Worm (Caenorhabditis elegans): ENCODE measurements around the gene osm-9.

osm-9 gene

DNA sequence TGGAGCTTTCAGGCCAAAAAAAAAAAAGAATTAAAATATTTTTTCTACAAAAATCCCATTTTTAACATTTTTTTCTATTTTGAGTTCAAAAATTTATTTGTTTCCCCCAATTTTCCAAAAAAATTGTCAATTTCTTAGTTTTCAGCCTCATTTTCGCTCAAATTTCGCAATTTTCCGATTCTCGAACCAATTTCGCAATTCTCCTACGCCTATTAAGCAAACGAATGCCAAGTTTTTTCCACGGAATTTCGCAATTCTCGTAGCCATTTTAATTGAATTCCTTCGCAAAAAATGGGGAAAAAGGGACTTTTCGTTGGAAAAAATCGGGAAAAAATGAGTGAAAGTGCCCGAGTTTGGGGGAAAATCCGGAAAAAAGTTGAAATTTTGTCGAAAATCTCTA lies 36.9 kb downstream of the osm-9 start:
- peak; percentile 76 for TF ChIP-seq unc-55 (GFP tag; optimal IDR thresholded peaks at IDR 0.05)
- TF ChIP-seq ceh-82 (tag; optimal IDR thresholded peaks at IDR 0.05), result peak; percentile 4
- TF ChIP-seq nhr-10 (tag; optimal IDR thresholded peaks at IDR 0.05), result no peak

DNA sequence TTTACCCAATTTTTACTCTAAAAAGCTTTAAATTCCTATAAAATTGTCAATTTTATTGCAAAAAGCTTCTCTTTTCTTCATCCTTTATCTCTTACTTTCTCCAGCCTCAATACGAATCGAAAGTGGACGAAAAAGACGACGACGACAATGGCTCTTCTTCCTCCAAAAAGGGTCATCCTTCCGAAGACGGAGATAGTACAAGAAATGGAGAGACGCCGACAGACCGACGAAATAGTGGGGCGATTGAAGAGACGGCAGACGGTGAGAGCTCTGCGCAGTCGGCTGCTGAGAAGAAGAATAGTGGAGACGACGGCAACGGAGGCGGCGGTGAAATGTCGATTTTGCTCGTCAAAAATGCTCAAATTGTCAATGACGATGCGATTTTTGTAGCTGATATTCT lies 37.9 kb downstream of the osm-9 start:
- TF ChIP-seq zag-1 (tag; optimal IDR thresholded peaks at IDR 0.05) (peak; percentile 53), mab-5 (tag; optimal IDR thresholded peaks at IDR 0.05) (peak; percentile 24), C34F6.9 (tag; optimal IDR thresholded peaks at IDR 0.05) (peak; percentile 52), dmd-4 (tag; optimal IDR thresholded peaks at IDR 0.05) (no peak), lsy-2 (tag; optimal IDR thresholded peaks at IDR 0.05) (peak; percentile 20 to 62), F13H6.1 (tag; optimal IDR thresholded peaks at IDR 0.05) (peak; percentile 43), nhr-6 (tag; optimal IDR thresholded peaks at IDR 0.05) (no peak), nhr-10 (tag; optimal IDR thresholded peaks at IDR 0.05) (no peak), sma-9 (GFP tag; optimal IDR thresholded peaks at IDR 0.05) (peak; percentile 8), sma-9 (tag; optimal IDR thresholded peaks at IDR 0.05) (no peak), sem-4 (tag; optimal IDR thresholded peaks at IDR 0.05) (peak; percentile 47), egl-27 (tag; optimal IDR thresholded peaks at IDR 0.05) (peak; percentile 35), unc-55 (GFP tag; optimal IDR thresholded peaks at IDR 0.05) (peak; percentile 51), snpc-4 (tag; optimal IDR thresholded peaks at IDR 0.05) (peak; percentile 93), elt-3 (tag; optimal IDR thresholded peaks at IDR 0.05) (no peak), alr-1 (tag; optimal IDR thresholded peaks at IDR 0.05) (no peak), peb-1 (tag; optimal IDR thresholded peaks at IDR 0.05) (no peak), ZK546.5 (tag; optimal IDR thresholded peaks at IDR 0.05) (no peak), gmeb-1 (tag; optimal IDR thresholded peaks at IDR 0.05) (peak; percentile 29)

DNA sequence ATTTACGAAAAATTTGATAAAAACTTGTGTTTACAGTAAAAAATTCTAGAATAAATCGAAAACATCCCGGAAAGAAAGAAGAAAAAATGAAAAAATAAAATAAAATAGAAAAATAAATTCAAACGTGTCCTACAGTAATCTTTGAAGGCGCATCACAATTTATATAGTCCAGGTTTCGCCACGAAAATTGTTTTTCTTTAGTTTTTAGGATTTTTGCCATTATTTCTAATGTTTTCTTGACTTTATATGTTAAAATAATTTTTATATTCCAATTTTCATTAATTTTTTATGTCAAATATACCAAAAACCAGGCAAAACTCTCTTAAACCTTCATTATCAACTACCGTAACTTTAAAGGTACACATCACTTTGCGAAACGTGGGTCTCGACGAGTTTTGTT lies 39.6 kb downstream of the osm-9 start:
- TF ChIP-seq elt-1 (tag; optimal IDR thresholded peaks at IDR 0.05), result no peak
- no peak for TF ChIP-seq aly-2 (tag; optimal IDR thresholded peaks at IDR 0.05)
- TF ChIP-seq lin-13 (GFP tag; optimal IDR thresholded peaks at IDR 0.05), result no peak
- TF ChIP-seq ztf-4 (tag; optimal IDR thresholded peaks at IDR 0.05), result no peak
- no peak for TF ChIP-seq fos-1 (tag; optimal IDR thresholded peaks at IDR 0.05)
- no peak for TF ChIP-seq alr-1 (tag; optimal IDR thresholded peaks at IDR 0.05)
- no peak for TF ChIP-seq zag-1 (tag; optimal IDR thresholded peaks at IDR 0.05)
- no peak for TF ChIP-seq ztf-1 (GFP tag; conservative IDR thresholded peaks at IDR 0.05)
- TF ChIP-seq ceh-16 (tag; optimal IDR thresholded peaks at IDR 0.05), result no peak
- TF ChIP-seq sem-4 (tag; optimal IDR thresholded peaks at IDR 0.05), result no peak
- TF ChIP-seq unc-39 (tag; optimal IDR thresholded peaks at IDR 0.05), result no peak
- TF ChIP-seq nhr-23 (tag; optimal IDR thresholded peaks at IDR 0.05), result no peak
- no peak for TF ChIP-seq mdl-1 (tag; optimal IDR thresholded peaks at IDR 0.05)
- TF ChIP-seq nhr-21 (tag; optimal IDR thresholded peaks at IDR 0.05), result no peak
- no peak for TF ChIP-seq nhr-25 (tag; optimal IDR thresholded peaks at IDR 0.05)
- no peak for TF ChIP-seq nhr-11 (tag; optimal IDR thresholded peaks at IDR 0.05)

DNA sequence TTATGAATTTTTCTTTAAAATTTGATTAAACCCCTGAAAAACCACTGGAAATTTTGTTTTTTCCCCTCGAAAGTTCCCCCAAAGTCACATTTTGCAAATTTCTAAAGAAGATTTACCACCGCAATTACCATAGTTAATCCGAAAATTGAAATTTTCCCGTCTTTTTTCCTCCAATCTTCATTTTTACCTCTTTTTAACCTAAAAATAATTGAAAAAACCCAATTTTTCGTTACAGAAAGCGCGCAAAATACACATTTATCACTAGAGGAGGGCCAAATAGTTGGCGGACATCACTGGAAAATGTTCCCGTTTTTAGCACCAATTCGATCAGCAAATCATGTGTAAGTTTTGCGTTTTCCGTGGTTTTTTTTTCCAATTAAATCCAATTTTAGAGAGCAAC lies 40.6 kb downstream of the osm-9 start, which contains the start of gene unc-33:
Gene unc-33, plus strand, starts transcription at position 301 of the 400 bp plus-strand sequence.
- TF ChIP-seq mbf-1 (tag; optimal IDR thresholded peaks at IDR 0.05), result no peak

DNA sequence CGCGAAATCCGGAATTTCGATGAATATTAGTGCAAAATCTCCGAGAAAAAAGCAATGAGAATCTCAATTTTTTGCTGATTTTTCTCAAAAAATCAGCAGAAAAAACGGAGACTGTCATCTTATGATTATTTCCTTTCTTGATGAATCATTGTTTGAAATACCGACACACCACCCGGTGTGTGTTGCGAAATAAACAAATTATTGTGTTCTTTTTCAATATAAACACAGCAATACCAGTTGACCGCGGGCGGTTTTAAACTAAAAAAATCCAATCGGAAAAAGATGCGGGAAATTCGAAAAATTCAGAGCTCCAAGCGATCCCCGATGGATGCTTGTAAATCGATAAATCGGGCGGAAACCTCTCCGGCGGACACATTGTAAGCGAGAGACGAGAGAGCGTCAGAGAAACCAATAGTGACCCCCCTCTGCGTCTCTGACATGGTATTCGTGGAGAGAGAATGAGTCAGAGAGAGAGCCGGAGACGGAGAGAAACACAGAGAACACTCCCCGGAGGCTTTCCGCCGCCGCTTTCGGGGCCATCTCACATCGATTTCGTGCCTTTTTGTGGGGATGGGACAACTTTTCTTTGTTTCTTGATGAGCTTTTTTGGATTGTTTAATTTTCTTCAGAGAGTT lies 41.7 kb downstream of the osm-9 start:
- no peak for TF ChIP-seq nhr-12 (tag; optimal IDR thresholded peaks at IDR 0.05)
- TF ChIP-seq crh-2 (tag; optimal IDR thresholded peaks at IDR 0.05), result peak; percentile 69
- TF ChIP-seq ztf-1 (GFP tag; conservative IDR thresholded peaks at IDR 0.05), result no peak
- no peak for TF ChIP-seq ztf-4 (tag; optimal IDR thresholded peaks at IDR 0.05)
- peak; percentile 45 for TF ChIP-seq zag-1 (tag; optimal IDR thresholded peaks at IDR 0.05)
- TF ChIP-seq lsy-2 (tag; optimal IDR thresholded peaks at IDR 0.05), result peak in 1 of 2 experiments; percentile 60
- peak; percentile 86 for TF ChIP-seq F13H6.1 (tag; optimal IDR thresholded peaks at IDR 0.05)
- TF ChIP-seq ceh-82 (tag; optimal IDR thresholded peaks at IDR 0.05), result no peak
- no peak for TF ChIP-seq ztf-11 (tag; optimal IDR thresholded peaks at IDR 0.05)
- no peak for TF ChIP-seq nhr-25 (tag; optimal IDR thresholded peaks at IDR 0.05)
- TF ChIP-seq egl-27 (tag; optimal IDR thresholded peaks at IDR 0.05), result no peak
- TF ChIP-seq alr-1 (tag; optimal IDR thresholded peaks at IDR 0.05), result no peak
- no peak for TF ChIP-seq ama-1 (optimal IDR thresholded peaks at IDR 0.05)
- no peak for TF ChIP-seq lin-39 (tag; optimal IDR thresholded peaks at IDR 0.05)
- TF ChIP-seq dmd-4 (tag; optimal IDR thresholded peaks at IDR 0.05), result no peak
- peak; percentile 63 for TF ChIP-seq lin-11 (tag; optimal IDR thresholded peaks at IDR 0.05)
- no peak for TF ChIP-seq gmeb-1 (tag; optimal IDR thresholded peaks at IDR 0.05)
- TF ChIP-seq nhr-10 (tag; optimal IDR thresholded peaks at IDR 0.05), result no peak
- no peak for TF ChIP-seq nhr-237 (tag; optimal IDR thresholded peaks at IDR 0.05)
- peak; percentile 72 for TF ChIP-seq nhr-129 (tag; optimal IDR thresholded peaks at IDR 0.05)
- peak; percentile 86 for TF ChIP-seq fos-1 (tag; optimal IDR thresholded peaks at IDR 0.05)
- no peak for TF ChIP-seq ceh-16 (tag; optimal IDR thresholded peaks at IDR 0.05)
- TF ChIP-seq nhr-11 (tag; optimal IDR thresholded peaks at IDR 0.05), result no peak
- peak in 1 of 2 experiments; percentile 14 for TF ChIP-seq mdl-1 (tag; optimal IDR thresholded peaks at IDR 0.05)
- TF ChIP-seq aly-2 (tag; optimal IDR thresholded peaks at IDR 0.05), result no peak
- TF ChIP-seq mab-5 (tag; optimal IDR thresholded peaks at IDR 0.05), result no peak
- TF ChIP-seq sem-4 (tag; optimal IDR thresholded peaks at IDR 0.05), result no peak
- peak; percentile 83 for TF ChIP-seq unc-55 (GFP tag; optimal IDR thresholded peaks at IDR 0.05)
- TF ChIP-seq Y55F3AM.14 (GFP tag; optimal IDR thresholded peaks at IDR 0.05), result no peak
- no peak for TF ChIP-seq mbf-1 (tag; optimal IDR thresholded peaks at IDR 0.05)
- no peak for TF ChIP-seq sma-9 (GFP tag; optimal IDR thresholded peaks at IDR 0.05)
- TF ChIP-seq sma-9 (tag; optimal IDR thresholded peaks at IDR 0.05), result no peak
- no peak for TF ChIP-seq elt-1 (tag; optimal IDR thresholded peaks at IDR 0.05)
